Worm (Caenorhabditis elegans) whole organism, L1 larva: ENCODE results near the gene T21C9.11.

ENCODE experiments used
- alr-1 ChIP-seq: fragments of 200-800 bp; sonication (Bioruptor generic); optimal IDR thresholded peaks from 2 replicates; lab custom pipeline; 2018; ENCODE audit warnings: borderline replicate concordance, mild to moderate bottlenecking, missing genetic modification characterization, missing compliant biosample characterization
- ces-1 ChIP-seq: fragments of 150-350 bp; optimal IDR thresholded peaks from 2 replicates; lab custom pipeline; 2014; ENCODE audit warnings: missing biosample characterization, missing genetic modification reagents, missing genetic modification characterization
- fkh-10 ChIP-seq: sonication (generic microtip); optimal IDR thresholded peaks from 2 replicates; lab custom pipeline; 2017; ENCODE audit warnings: missing biosample characterization, missing genetic modification reagents, missing genetic modification characterization
- hpl-2 ChIP-seq: fragments of 150-350 bp; optimal IDR thresholded peaks from 2 replicates; lab custom pipeline; 2014; ENCODE audit warnings: missing biosample characterization, missing genetic modification reagents, missing genetic modification characterization
- jun-1 ChIP-seq: fragments of 150-350 bp; optimal IDR thresholded peaks from 2 replicates; lab custom pipeline; 2014; ENCODE audit warnings: missing biosample characterization, missing genetic modification reagents, missing genetic modification characterization
- lin-13 ChIP-seq: fragments of 150-350 bp; optimal IDR thresholded peaks from 2 replicates; lab custom pipeline; 2014; ENCODE audit warnings: missing biosample characterization, missing genetic modification reagents, missing genetic modification characterization
- lin-39 ChIP-seq: fragments of 150-350 bp; optimal IDR thresholded peaks from 2 replicates; lab custom pipeline; 2014; ENCODE audit warnings: missing biosample characterization, missing genetic modification reagents, missing genetic modification characterization
- nhr-12 ChIP-seq: sonication (generic microtip); optimal IDR thresholded peaks from 2 replicates; lab custom pipeline; 2017; ENCODE audit warnings: missing biosample characterization, missing genetic modification characterization
- nhr-20 ChIP-seq: sonication (generic microtip); optimal IDR thresholded peaks from 2 replicates; lab custom pipeline; 2016; ENCODE audit warnings: mild to moderate bottlenecking, missing genetic modification characterization, missing compliant biosample characterization
- snu-23 ChIP-seq: sonication (generic microtip); optimal IDR thresholded peaks from 2 replicates; lab custom pipeline; 2016; ENCODE audit warnings: missing genetic modification characterization, missing compliant biosample characterization
- unc-98 ChIP-seq: fragments of 200-800 bp; sonication (Bioruptor generic); IDR thresholded peaks from 2 replicates; pipeline ENCODE4 v1.3.6; 2022; ENCODE audit warnings: missing genetic modification characterization, missing compliant biosample characterization
- ztf-4 ChIP-seq: fragments of 150-350 bp; optimal IDR thresholded peaks from 2 replicates; lab custom pipeline; 2014; ENCODE audit warnings: missing biosample characterization, missing genetic modification characterization

ce11 chrV:10602051-10602937 lies 7.6 kb upstream of the T21C9.11 start, which contains the start of gene H27A22.1:
- TF ChIP-seq hpl-2 (GFP tag; lab: Kevin White, UChicago) (no peak), ces-1 (no peak), ztf-4 (tag; lab: Kevin White, UChicago) (no peak), alr-1 (no peak), nhr-20 (no peak), snu-23 (GFP tag; lab: Kevin White, UChicago) (no peak), unc-98 (GFP tag; lab: Robert Waterston, UW) (no peak), jun-1 (tag; lab: Kevin White, UChicago) (no peak), lin-13 (GFP tag; lab: Kevin White, UChicago) (no peak), fkh-10 (GFP tag; lab: Kevin White, UChicago) (no peak), nhr-12 (no peak), lin-39 (tag; lab: Kevin White, UChicago) (no peak)
